Worm (Caenorhabditis elegans): ENCODE measurements around the gene str-252.

- TF ChIP-seq ceh-88 (GFP tag; IDR thresholded peaks at IDR 0.05) (no peak), nhr-237 (tag; optimal IDR thresholded peaks at IDR 0.05) (no peak), sptf-1 (tag; optimal IDR thresholded peaks at IDR 0.05) (no peak)
Observed at ce11 chrV:13953191-13953590, 36.9 kb downstream of the str-252 start, which contains the start of gene R10D12.8.
